Fruit fly (Drosophila melanogaster): ENCODE results near the gene abd-A.

Gene abd-A

dm6 chr3R:16837583-16838198 lies 7.8 kb upstream of the abd-A start (continued):
- no peak; the same call in none of the 2 replicates for TF ChIP-seq lmd (GFP tag; IDR thresholded peaks at IDR 0.05)
- TF ChIP-seq CG30403 (GFP tag; optimal IDR thresholded peaks at IDR 0.05): peak; percentile 45
- TF ChIP-seq CG6683 (GFP tag; optimal IDR thresholded peaks at IDR 0.05): no peak
- no peak for TF ChIP-seq CG7963 (GFP tag; IDR thresholded peaks at IDR 0.05; ENCODE audit: partially characterized antibody)
- TF ChIP-seq CG17912 (GFP tag; optimal IDR thresholded peaks at IDR 0.05): no peak
- 0 out of 3 replicates have a peak, but pooled peaks have one; percentile 32 for TF ChIP-seq ase (GFP tag; IDR thresholded peaks at IDR 0.05)
- TF ChIP-seq Ravus (GFP tag; IDR thresholded peaks at IDR 0.05): no peak
- no peak for TF ChIP-seq Tbp (GFP tag; optimal IDR thresholded peaks at IDR 0.05)
- no peak for TF ChIP-seq Doc2 (GFP tag; IDR thresholded peaks at IDR 0.05)
- no peak for TF ChIP-seq CG11456 (GFP tag; IDR thresholded peaks at IDR 0.05)
- TF ChIP-seq Gug (GFP tag; IDR thresholded peaks at IDR 0.05): no peak
- TF ChIP-seq CG9437 (GFP tag; optimal IDR thresholded peaks at IDR 0.05): peak; percentile 15
- TF ChIP-seq Myb (GFP tag; optimal IDR thresholded peaks at IDR 0.05): no peak
- TF ChIP-seq CG14860 (GFP tag; IDR thresholded peaks at IDR 0.05; ENCODE audit: partially characterized antibody): no peak
- TF ChIP-seq crp (GFP tag; optimal IDR thresholded peaks at IDR 0.05): no peak
- peak; percentile 36; the same call in 1 of the 2 replicates for TF ChIP-seq E2f2 (GFP tag; IDR thresholded peaks at IDR 0.05)
- TF ChIP-seq Dref (GFP tag; IDR thresholded peaks at IDR 0.05): no peak
- no peak for TF ChIP-seq fu2 (GFP tag; optimal IDR thresholded peaks at IDR 0.05)
- TF ChIP-seq CG2889 (GFP tag; IDR thresholded peaks at IDR 0.05): no peak
- no peak for TF ChIP-seq CG34422 (GFP tag; IDR thresholded peaks at IDR 0.05)
- peak; percentile 78 for TF ChIP-seq CG2712 (tag; optimal IDR thresholded peaks at IDR 0.05)
- peak; percentile 44 for TF ChIP-seq CG13775 (GFP tag; optimal IDR thresholded peaks at IDR 0.05)
- no peak for TF ChIP-seq CG9876 (GFP tag; optimal IDR thresholded peaks at IDR 0.05)
- peak; percentile 60; the same call in 1 of the 3 replicates for TF ChIP-seq so (GFP tag; IDR thresholded peaks at IDR 0.05)
- TF ChIP-seq gro (GFP tag; optimal IDR thresholded peaks at IDR 0.05): no peak
- TF ChIP-seq br (optimal IDR thresholded peaks at IDR 0.05): no peak
- TF ChIP-seq CG12071 (GFP tag; optimal IDR thresholded peaks at IDR 0.05): no peak
- no peak for TF ChIP-seq dm (GFP tag; optimal IDR thresholded peaks at IDR 0.05)
- TF ChIP-seq sima (GFP tag; optimal IDR thresholded peaks at IDR 0.05): no peak
- no peak for TF ChIP-seq CG3838 (GFP tag; optimal IDR thresholded peaks at IDR 0.05)
- no peak for TF ChIP-seq CG11085 (GFP tag; IDR thresholded peaks at IDR 0.05)
- no peak for TF ChIP-seq chm (GFP tag; IDR thresholded peaks at IDR 0.05)
- TF ChIP-seq ap (GFP tag; IDR thresholded peaks at IDR 0.05): peak; percentile 36; the same call in 1 of the 2 replicates
- peak; percentile 36; the same call in 1 of the 2 replicates for TF ChIP-seq crol (GFP tag; IDR thresholded peaks at IDR 0.05)
- peak; percentile 55 for TF ChIP-seq CG14014 (GFP tag; IDR thresholded peaks at IDR 0.05)
- no peak for TF ChIP-seq run (tag; optimal IDR thresholded peaks at IDR 0.05)
- TF ChIP-seq dysf (GFP tag; IDR thresholded peaks at IDR 0.05): peak; percentile 61; the same call in 2 of the 3 replicates
- no peak for TF ChIP-seq CG14965 (GFP tag; optimal IDR thresholded peaks at IDR 0.05; ENCODE audit: borderline replicate concordance)
- TF ChIP-seq mld (GFP tag; IDR thresholded peaks at IDR 0.05; ENCODE audit: partially characterized antibody): no peak
- no peak for TF ChIP-seq CG8089 (GFP tag; optimal IDR thresholded peaks at IDR 0.05)
- peak; percentile 52 for TF ChIP-seq Spps (tag; optimal IDR thresholded peaks at IDR 0.05)
- TF ChIP-seq CG15479 (GFP tag; optimal IDR thresholded peaks at IDR 0.05): no peak
- TF ChIP-seq jing (GFP tag; optimal IDR thresholded peaks at IDR 0.05): peak; percentile 8
- no peak for TF ChIP-seq klu (GFP tag; IDR thresholded peaks at IDR 0.05)
- TF ChIP-seq lab (GFP tag; optimal IDR thresholded peaks at IDR 0.05): peak; percentile 60
- TF ChIP-seq seq (GFP tag; IDR thresholded peaks at IDR 0.05): peak; percentile 33; the same call in 1 of the 2 replicates
- TF ChIP-seq CG9797 (GFP tag; optimal IDR thresholded peaks at IDR 0.05): no peak
- no peak for TF ChIP-seq Sry-δ (GFP tag; optimal IDR thresholded peaks at IDR 0.05)
- peak; percentile 83 for TF ChIP-seq vvl (GFP tag; IDR thresholded peaks at IDR 0.05)
- TF ChIP-seq pan (optimal IDR thresholded peaks at IDR 0.05): no peak
- TF ChIP-seq pan (GFP tag; optimal IDR thresholded peaks at IDR 0.05 in 1 of 2, IDR thresholded peaks at IDR 0.05 in 1 of 2): peak in 1 of 2 experiments; percentile 67
- TF ChIP-seq chif (GFP tag; optimal IDR thresholded peaks at IDR 0.05): peak in 1 of 2 experiments; percentile 29
